Worm (Caenorhabditis elegans) whole organism, L2 larva: ENCODE measurements around the gene srx-51.

Experiments used
- C34F6.9 ChIP-seq: fragments of 150-350 bp; optimal IDR thresholded peaks from 2 replicates; lab custom pipeline; 2014; ENCODE audit warnings: missing biosample characterization, missing genetic modification characterization
- Y55F3AM.14 ChIP-seq: fragments of 200-800 bp; sonication (Bioruptor generic); optimal IDR thresholded peaks from 2 replicates; lab custom pipeline; 2018; ENCODE audit warnings: mild to moderate bottlenecking, missing genetic modification characterization, missing compliant biosample characterization
- ceh-82 ChIP-seq: fragments of 150-350 bp; optimal IDR thresholded peaks from 2 replicates; lab custom pipeline; 2014; ENCODE audit warnings: missing biosample characterization, missing genetic modification characterization
- mdl-1 ChIP-seq, 2 experiments: fragments of 150-350 bp in 1 of 2; sonication (generic microtip) in 1 of 2; optimal IDR thresholded peaks; 2 replicates each; lab custom pipeline; 2017; ENCODE audit warnings: missing biosample characterization in 2 of 2, missing genetic modification characterization in 2 of 2
- nhr-12 ChIP-seq: fragments of 150-350 bp; optimal IDR thresholded peaks from 2 replicates; lab custom pipeline; 2014; ENCODE audit warnings: missing biosample characterization, missing genetic modification characterization
- unc-39 ChIP-seq: fragments of 150-350 bp; optimal IDR thresholded peaks from 2 replicates; lab custom pipeline; 2014; ENCODE audit warnings: missing biosample characterization, missing genetic modification characterization

ce11 chrV:15332851-15333250 lies 51.2 kb downstream of the srx-51 start, which contains the start of gene srw-113:
- TF ChIP-seq Y55F3AM.14 (GFP tag; lab: Kevin White, UChicago) = no peak
- no peak for TF ChIP-seq C34F6.9 (tag; lab: Kevin White, UChicago)
- TF ChIP-seq unc-39 = no peak
- TF ChIP-seq nhr-12 = no peak
- no peak for TF ChIP-seq mdl-1 (tag; optimal IDR thresholded peaks at IDR 0.05; lab: Kevin White, UChicago)
- no peak for TF ChIP-seq ceh-82 (tag; lab: Kevin White, UChicago)
